Worm (Caenorhabditis elegans) whole organism, L4 larva: ENCODE measurements around the gene W03F8.4.
A peak's percentile ranks its signal among the peaks of the same experiment; 100 is the strongest.

ENCODE experiments used
- F10B5.3 ChIP-seq: sonication (generic microtip); optimal IDR thresholded peaks from 2 replicates; lab custom pipeline; 2016; ENCODE audit warnings: mild to moderate bottlenecking, missing genetic modification characterization, missing compliant biosample characterization
- F26F4.8 ChIP-seq: fragments of 200-800 bp; sonication (Bioruptor generic); conservative IDR thresholded peaks from 2 replicates; pipeline ENCODE4 v1.3.6; 2022; ENCODE audit warnings: missing genetic modification characterization, missing compliant biosample characterization
- F49E8.2 ChIP-seq: sonication (generic microtip); optimal IDR thresholded peaks from 2 replicates; lab custom pipeline; 2016; ENCODE audit warnings: missing compliant biosample characterization, mild to moderate bottlenecking, missing genetic modification characterization, borderline replicate concordance
- R02D3.7 ChIP-seq: fragments of 150-350 bp; sonication (generic microtip); optimal IDR thresholded peaks from 3 replicates; lab custom pipeline; 2014; ENCODE audit warnings: missing biosample characterization, missing genetic modification characterization
- T20F7.1 ChIP-seq: fragments of 200-800 bp; sonication (Bioruptor generic); optimal IDR thresholded peaks from 2 replicates; lab custom pipeline; 2018; ENCODE audit warnings: mild to moderate bottlenecking, missing genetic modification characterization, missing compliant biosample characterization
- T26A8.4 ChIP-seq: fragments of 200-800 bp; sonication (Bioruptor generic); IDR thresholded peaks from 2 replicates; pipeline ENCODE4 v1.3.6; 2022; ENCODE audit warnings: missing genetic modification characterization, missing compliant biosample characterization
- Y5F2A.4 ChIP-seq: fragments of 200-800 bp; sonication (Bioruptor generic); optimal IDR thresholded peaks from 2 replicates; lab custom pipeline; 2018; ENCODE audit warnings: mild to moderate bottlenecking, missing genetic modification characterization, missing compliant biosample characterization
- ZK337.2 ChIP-seq: fragments of 200-800 bp; sonication (Bioruptor generic); IDR thresholded peaks from 2 replicates; pipeline ENCODE4 v1.3.6; 2022; ENCODE audit warnings: missing genetic modification reagents, missing genetic modification characterization, missing compliant biosample characterization
- aha-1 ChIP-seq: fragments of 150-350 bp; peaks from one replicate; lab custom pipeline; 2014; ENCODE audit warnings: missing biosample characterization, missing genetic modification characterization
- attf-4 ChIP-seq: sonication (generic microtip); optimal IDR thresholded peaks from 3 replicates; lab custom pipeline; 2017; ENCODE audit warnings: missing biosample characterization, missing genetic modification characterization
- ceh-32 ChIP-seq: sonication (generic microtip); optimal IDR thresholded peaks from 2 replicates; lab custom pipeline; 2016; ENCODE audit warnings: mild to moderate bottlenecking, missing genetic modification characterization, missing compliant biosample characterization; ENCODE audit not compliant: poor library complexity
- ceh-44 ChIP-seq: fragments of 200-800 bp; sonication (Bioruptor generic); IDR thresholded peaks from 2 replicates; pipeline ENCODE4 v1.3.6; 2022; ENCODE audit warnings: missing genetic modification reagents, missing genetic modification characterization, missing compliant biosample characterization
- ceh-62 ChIP-seq: sonication (generic microtip); optimal IDR thresholded peaks from 2 replicates; lab custom pipeline; 2017; ENCODE audit warnings: missing biosample characterization, missing genetic modification characterization
- cey-2 ChIP-seq: sonication (generic microtip); optimal IDR thresholded peaks from 3 replicates; lab custom pipeline; 2017; ENCODE audit warnings: missing genetic modification characterization, mild to moderate bottlenecking, missing compliant biosample characterization, antibody characterized with exemption, borderline replicate concordance; ENCODE audit not compliant: insufficient read depth
- dmd-9 ChIP-seq: fragments of 200-800 bp; sonication (Bioruptor generic); IDR thresholded peaks from 2 replicates; pipeline ENCODE4 v1.3.6; 2022; ENCODE audit warnings: missing genetic modification reagents, missing genetic modification characterization, missing compliant biosample characterization
- dve-1 ChIP-seq: sonication (generic microtip); optimal IDR thresholded peaks from 2 replicates; lab custom pipeline; 2017; ENCODE audit warnings: antibody characterized with exemption, mild to moderate bottlenecking, missing genetic modification characterization, missing compliant biosample characterization; ENCODE audit not compliant: insufficient read depth
- egl-43 ChIP-seq: fragments of 200-800 bp; sonication (Bioruptor generic); IDR thresholded peaks from 2 replicates; pipeline ENCODE4 v1.3.6; 2022; ENCODE audit warnings: missing genetic modification reagents, missing genetic modification characterization, missing compliant biosample characterization
- fkh-10 ChIP-seq: fragments of 150-350 bp; optimal IDR thresholded peaks from 2 replicates; lab custom pipeline; 2014; ENCODE audit warnings: missing biosample characterization, missing genetic modification reagents, missing genetic modification characterization
- fos-1 ChIP-seq: fragments of 150-350 bp; optimal IDR thresholded peaks from 2 replicates; lab custom pipeline; 2014; ENCODE audit warnings: missing biosample characterization, missing genetic modification characterization
- gei-8 ChIP-seq: fragments of 200-800 bp; sonication (Bioruptor generic); optimal IDR thresholded peaks from 2 replicates; lab custom pipeline; 2018; ENCODE audit warnings: mild to moderate bottlenecking, missing genetic modification characterization, missing compliant biosample characterization
- hif-1 ChIP-seq, 2 experiments: sonication (generic microtip); optimal IDR thresholded peaks; 2 replicates each; lab custom pipeline; 2016 to 2017; ENCODE audit warnings: missing compliant biosample characterization in 2 of 2, missing genetic modification characterization in 2 of 2, missing genetic modification reagents in 2 of 2, missing genotype in 2 of 2, mild to moderate bottlenecking in 1 of 2
- hlh-30 ChIP-seq: sonication (generic microtip); optimal IDR thresholded peaks from 2 replicates; lab custom pipeline; 2017; ENCODE audit warnings: antibody characterized with exemption, mild to moderate bottlenecking, missing genetic modification characterization, missing compliant biosample characterization; ENCODE audit not compliant: insufficient read depth
- hmg-1.1 ChIP-seq: fragments of 200-800 bp; sonication (Bioruptor generic); IDR thresholded peaks from 2 replicates; pipeline ENCODE4 v1.3.6; 2022; ENCODE audit warnings: missing genetic modification reagents, missing genetic modification characterization, missing compliant biosample characterization
- lim-7 ChIP-seq: fragments of 200-800 bp; sonication (Bioruptor generic); IDR thresholded peaks from 2 replicates; pipeline ENCODE4 v1.3.6; 2022; ENCODE audit warnings: missing genetic modification characterization, missing compliant biosample characterization
- lin-15B ChIP-seq: fragments of 150-350 bp; sonication (generic microtip); optimal IDR thresholded peaks from 3 replicates; lab custom pipeline; 2014; ENCODE audit warnings: missing biosample characterization, missing genetic modification characterization
- lin-38 ChIP-seq: fragments of 200-800 bp; sonication (Bioruptor generic); IDR thresholded peaks from 2 replicates; pipeline ENCODE4 v1.3.6; 2022; ENCODE audit warnings: missing genetic modification reagents, missing genetic modification characterization, missing compliant biosample characterization
- lsy-2 ChIP-seq, 2 experiments: fragments of 150-350 bp in 1 of 2; sonication (generic microtip) in 1 of 2; optimal IDR thresholded peaks; 2 replicates each; lab custom pipeline; 2014 to 2017; ENCODE audit warnings: missing biosample characterization in 2 of 2, missing genetic modification characterization in 2 of 2
- mdl-1 ChIP-seq, 2 experiments: fragments of 150-350 bp in 1 of 2; sonication (generic microtip) in 1 of 2; optimal IDR thresholded peaks; 2 replicates each; lab custom pipeline; 2014 to 2017; ENCODE audit warnings: missing biosample characterization in 2 of 2, missing genetic modification characterization in 2 of 2
- mep-1 ChIP-seq: fragments of 150-350 bp; sonication (generic microtip); optimal IDR thresholded peaks from 3 replicates; lab custom pipeline; 2014; ENCODE audit warnings: missing biosample characterization, missing genetic modification characterization
- mxl-3 ChIP-seq: fragments of 200-800 bp; sonication (Bioruptor generic); optimal IDR thresholded peaks from 2 replicates; lab custom pipeline; 2018; ENCODE audit warnings: mild to moderate bottlenecking, missing genetic modification characterization, missing compliant biosample characterization
- nhr-25 ChIP-seq: sonication (generic microtip); optimal IDR thresholded peaks from 2 replicates; lab custom pipeline; 2017; ENCODE audit warnings: missing genetic modification characterization, mild to moderate bottlenecking, missing compliant biosample characterization, antibody characterized with exemption, moderate library complexity, borderline replicate concordance; ENCODE audit not compliant: insufficient read depth
- nhr-28 ChIP-seq: fragments of 150-350 bp; optimal IDR thresholded peaks from 2 replicates; lab custom pipeline; 2014; ENCODE audit warnings: missing biosample characterization, missing genetic modification characterization
- nhr-6 ChIP-seq: fragments of 150-350 bp; optimal IDR thresholded peaks from 2 replicates; lab custom pipeline; 2014; ENCODE audit warnings: missing biosample characterization, missing genetic modification characterization
- nhr-76 ChIP-seq: fragments of 150-350 bp; optimal IDR thresholded peaks from 2 replicates; lab custom pipeline; 2014; ENCODE audit warnings: missing biosample characterization, missing genetic modification characterization
- nhr-77 ChIP-seq: fragments of 150-350 bp; optimal IDR thresholded peaks from 2 replicates; lab custom pipeline; 2014; ENCODE audit warnings: missing biosample characterization, missing genetic modification characterization
- rbr-2 ChIP-seq: sonication (generic microtip); optimal IDR thresholded peaks from 2 replicates; lab custom pipeline; 2016; ENCODE audit warnings: missing genotype, missing genetic modification characterization, missing compliant biosample characterization
- saeg-2 ChIP-seq: fragments of 200-800 bp; sonication (Bioruptor generic); IDR thresholded peaks from 2 replicates; pipeline ENCODE4 v1.3.6; 2022; ENCODE audit warnings: missing genetic modification reagents, missing genetic modification characterization, missing compliant biosample characterization
- sdz-12 ChIP-seq: fragments of 200-800 bp; sonication (Bioruptor generic); optimal IDR thresholded peaks from 2 replicates; lab custom pipeline; 2018; ENCODE audit warnings: mild to moderate bottlenecking, missing genetic modification characterization, missing compliant biosample characterization
- snpc-1.2 ChIP-seq: fragments of 200-800 bp; sonication (Bioruptor generic); IDR thresholded peaks from 2 replicates; pipeline ENCODE4 v1.3.6; 2022; ENCODE audit warnings: missing genetic modification reagents, missing genetic modification characterization, missing compliant biosample characterization
- snpc-4 ChIP-seq: fragments of 150-350 bp; optimal IDR thresholded peaks from 2 replicates; lab custom pipeline; 2014; ENCODE audit warnings: missing biosample characterization, missing genetic modification characterization
- unc-62 ChIP-seq, 3 experiments: fragments of 150-350 bp in 1 of 3; sonication (generic microtip); optimal IDR thresholded peaks in 2 of 3; peaks in 1 of 3; 1 replicate in 1 of 3; 2 replicates in 2 of 3; lab custom pipeline; 2014 to 2017; ENCODE audit warnings: missing biosample characterization in 3 of 3, missing genetic modification characterization in 3 of 3, missing genetic modification reagents in 3 of 3, missing genotype in 1 of 3
- zip-2 ChIP-seq: fragments of 150-350 bp; optimal IDR thresholded peaks from 2 replicates; lab custom pipeline; 2014; ENCODE audit warnings: missing biosample characterization, missing genetic modification characterization
- ztf-11 ChIP-seq: fragments of 150-350 bp; optimal IDR thresholded peaks from 2 replicates; lab custom pipeline; 2014; ENCODE audit warnings: missing biosample characterization, missing genetic modification characterization

Gene W03F8.4

ce11 chrIV:5183755-5184166, at the start of gene W03F8.4 (continued):
- TF ChIP-seq ceh-32 (no peak), gei-8 (GFP tag; lab: Kevin White, UChicago) (no peak), lin-38 (peak; percentile 92)

DNA sequence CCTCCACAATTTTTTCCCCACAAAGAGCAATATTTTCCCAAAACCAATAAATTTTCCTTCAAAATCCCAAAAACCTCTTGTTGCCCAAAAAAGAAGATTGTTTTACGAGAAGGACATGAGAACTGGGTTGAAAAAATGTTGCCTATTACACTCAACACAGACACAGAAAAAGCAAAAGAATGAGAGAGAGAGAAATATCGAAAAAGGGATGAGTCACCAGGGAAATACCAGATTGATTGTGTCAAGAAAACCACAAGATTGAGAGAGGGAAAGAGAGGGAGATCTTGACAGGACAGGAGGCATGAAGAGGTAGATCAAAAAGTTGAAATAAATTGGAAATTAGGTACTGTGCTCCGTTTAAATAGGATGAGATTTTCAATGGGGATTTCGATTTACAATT, 49.1 kb upstream of the W03F8.4 start:
- TF ChIP-seq F49E8.2 (tag; lab: Kevin White, UChicago) (no peak), attf-4 (no peak), unc-62 (GFP tag; optimal IDR thresholded peaks at IDR 0.05 in 1 of 2; lab: Kevin White, UChicago) (peak in 1 of 2 experiments; percentile 87), unc-62 (tag; optimal IDR thresholded peaks at IDR 0.05; lab: Kevin White, UChicago) (no peak), dve-1 (tag; lab: Kevin White, UChicago) (peak; percentile 44), lin-15B (tag; lab: Kevin White, UChicago) (no peak), aha-1 (tag; lab: Kevin White, UChicago) (no peak), saeg-2 (GFP tag; lab: Robert Waterston, UW) (no peak), nhr-6 (peak; percentile 31), F26F4.8 (no peak), sdz-12 (GFP tag; lab: Kevin White, UChicago) (no peak), nhr-77 (no peak), hif-1 (tag; optimal IDR thresholded peaks at IDR 0.05; lab: Kevin White, UChicago) (no peak), ceh-44 (GFP tag; lab: Robert Waterston, UW) (no peak), ceh-62 (tag; lab: Kevin White, UChicago) (no peak), mdl-1 (tag; optimal IDR thresholded peaks at IDR 0.05; lab: Kevin White, UChicago) (no peak), cey-2 (tag; lab: Kevin White, UChicago) (no peak), hmg-1.1 (GFP tag; lab: Robert Waterston, UW) (0 out of 2 replicates have a peak, but pooled peaks have one; percentile 13), lsy-2 (tag; optimal IDR thresholded peaks at IDR 0.05; lab: Kevin White, UChicago) (peak in 1 of 2 experiments; percentile 22), fkh-10 (GFP tag; lab: Kevin White, UChicago) (no peak), dmd-9 (no peak), R02D3.7 (tag; lab: Kevin White, UChicago) (no peak), mep-1 (peak; percentile 60), ZK337.2 (GFP tag; lab: Robert Waterston, UW) (no peak), snpc-4 (tag; lab: Kevin White, UChicago) (no peak), mxl-3 (GFP tag; lab: Kevin White, UChicago) (no peak)

DNA sequence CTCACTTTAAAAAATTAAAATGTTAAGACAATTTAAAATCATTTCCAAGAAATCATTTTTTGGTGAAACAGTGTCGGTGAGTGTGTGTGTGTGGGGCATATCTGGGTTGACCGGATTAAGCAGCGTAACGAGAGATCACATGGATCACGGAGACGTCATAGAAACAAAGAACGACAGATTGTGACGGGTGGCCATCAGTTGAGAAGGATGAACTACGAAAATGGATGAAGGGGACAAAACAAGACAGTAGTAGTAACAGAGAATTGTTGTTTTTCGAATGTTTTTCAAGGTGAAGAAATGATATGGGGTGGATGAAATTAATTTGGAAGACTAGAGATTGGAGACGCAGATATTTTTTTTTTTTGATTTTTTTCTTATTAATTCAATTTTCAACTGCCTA, 47.4 kb upstream of the W03F8.4 start:
- TF ChIP-seq aha-1 (tag; lab: Kevin White, UChicago) = peak; percentile 80
- TF ChIP-seq nhr-28 (tag; lab: Kevin White, UChicago) = peak; percentile 35
- TF ChIP-seq mdl-1 (tag; optimal IDR thresholded peaks at IDR 0.05; lab: Kevin White, UChicago) = peak in 1 of 2 experiments; percentile 11
- TF ChIP-seq T20F7.1 (GFP tag; lab: Kevin White, UChicago) = no peak
- TF ChIP-seq lim-7 = no peak
- no peak for TF ChIP-seq rbr-2 (tag; lab: Kevin White, UChicago)
- no peak for TF ChIP-seq F10B5.3
- no peak for TF ChIP-seq R02D3.7 (tag; lab: Kevin White, UChicago)
- TF ChIP-seq unc-62 (GFP tag; optimal IDR thresholded peaks at IDR 0.05 in 1 of 2; lab: Kevin White, UChicago) = no peak
- no peak for TF ChIP-seq unc-62 (tag; optimal IDR thresholded peaks at IDR 0.05; lab: Kevin White, UChicago)
- no peak for TF ChIP-seq T26A8.4 (GFP tag; lab: Robert Waterston, UW)
- no peak for TF ChIP-seq egl-43 (GFP tag; lab: Robert Waterston, UW)
- no peak for TF ChIP-seq saeg-2 (GFP tag; lab: Robert Waterston, UW)
- TF ChIP-seq hlh-30 (tag; lab: Kevin White, UChicago) = peak; percentile 38
- no peak for TF ChIP-seq snpc-1.2
- no peak for TF ChIP-seq nhr-76
- no peak for TF ChIP-seq ztf-11 (tag; lab: Kevin White, UChicago)
- no peak for TF ChIP-seq fos-1 (tag; lab: Kevin White, UChicago)
- no peak for TF ChIP-seq nhr-25 (tag; lab: Kevin White, UChicago)
- TF ChIP-seq Y5F2A.4 (GFP tag; lab: Kevin White, UChicago) = no peak
- TF ChIP-seq zip-2 = no peak
- TF ChIP-seq, all 104 proteins: peak for 4
